Fruit fly (Drosophila melanogaster) whole organism: ENCODE data around the gene Atg12.

Source experiments
- CG8478 ChIP-seq: fragments of >200 bp; optimal IDR thresholded peaks from 2 replicates; lab custom pipeline; 2018; ENCODE audit warnings: inconsistent platforms
- Dll ChIP-seq: fragments of >200 bp; optimal IDR thresholded peaks from 2 replicates; lab custom pipeline; 2017
- usp ChIP-seq: fragments of >200 bp; optimal IDR thresholded peaks from 2 replicates; lab custom pipeline; 2017; ENCODE audit warnings: missing biosample characterization, missing genetic modification characterization, mixed read lengths

dm6 chr3L:12118156-12118555 lies 18.6 kb upstream of the Atg12 start, which contains the start of gene ssp:
- TF ChIP-seq usp (GFP tag; lab: Kevin White, UChicago) (no peak), CG8478 (no peak), Dll (lab: Kevin White, UChicago) (no peak)
